Worm (Caenorhabditis elegans): ENCODE results near the gene ZC132.11.

ZC132.11 gene

ce11 chrV:4298579-4298978 is at the start of gene ZC132.11:
Gene ZC132.11, minus strand, starts transcription at chrV:4298679.
- TF ChIP-seq lin-32 (GFP tag; optimal IDR thresholded peaks at IDR 0.05) (no peak), mab-5 (tag; optimal IDR thresholded peaks at IDR 0.05) (no peak), lsy-2 (tag; optimal IDR thresholded peaks at IDR 0.05) (no peak), unc-62 (GFP tag; optimal IDR thresholded peaks at IDR 0.05) (no peak), ceh-39 (tag; optimal IDR thresholded peaks at IDR 0.05) (no peak), zip-8 (tag; optimal IDR thresholded peaks at IDR 0.05) (no peak), nhr-28 (tag; optimal IDR thresholded peaks at IDR 0.05) (no peak), hlh-1 (tag; optimal IDR thresholded peaks at IDR 0.05) (no peak), elt-1 (tag; optimal IDR thresholded peaks at IDR 0.05; ENCODE audit: borderline replicate concordance, insufficient read depth) (no peak), flh-1 (GFP tag; optimal IDR thresholded peaks at IDR 0.05) (no peak), sem-2 (GFP tag; optimal IDR thresholded peaks at IDR 0.05) (no peak), nhr-12 (tag; optimal IDR thresholded peaks at IDR 0.05) (no peak)

- TF ChIP-seq ztf-11 (tag; optimal IDR thresholded peaks at IDR 0.05) (no peak), sem-2 (GFP tag; optimal IDR thresholded peaks at IDR 0.05) (no peak), sptf-1 (tag; optimal IDR thresholded peaks at IDR 0.05) (no peak), flh-1 (GFP tag; optimal IDR thresholded peaks at IDR 0.05) (no peak), bed-3 (GFP tag; optimal IDR thresholded peaks at IDR 0.05) (no peak), ham-2 (GFP tag; optimal IDR thresholded peaks at IDR 0.05) (no peak), mls-2 (tag; optimal IDR thresholded peaks at IDR 0.05) (no peak), lsy-2 (tag; optimal IDR thresholded peaks at IDR 0.05) (peak; percentile 74), ces-1 (GFP tag; optimal IDR thresholded peaks at IDR 0.05) (no peak), nhr-12 (tag; optimal IDR thresholded peaks at IDR 0.05) (no peak), unc-39 (tag; optimal IDR thresholded peaks at IDR 0.05) (no peak), nhr-28 (tag; optimal IDR thresholded peaks at IDR 0.05) (no peak), nhr-237 (tag; optimal IDR thresholded peaks at IDR 0.05) (peak; percentile 1), mep-1 (tag; optimal IDR thresholded peaks at IDR 0.05) (peak; percentile 40), lin-13 (tag; optimal IDR thresholded peaks at IDR 0.05) (peak; percentile 68), M03D4.4 (tag; optimal IDR thresholded peaks at IDR 0.05) (no peak), zip-8 (tag; optimal IDR thresholded peaks at IDR 0.05) (no peak), ceh-43 (GFP tag; optimal IDR thresholded peaks at IDR 0.05) (no peak), cnd-1 (tag; optimal IDR thresholded peaks at IDR 0.05) (peak; percentile 50), tbx-8 (GFP tag; optimal IDR thresholded peaks at IDR 0.05) (no peak), hlh-1 (tag; optimal IDR thresholded peaks at IDR 0.05) (peak; percentile 59), pha-4 (tag; optimal IDR thresholded peaks at IDR 0.05) (peak; percentile 78), nhr-76 (tag; optimal IDR thresholded peaks at IDR 0.05) (no peak), lin-32 (GFP tag; optimal IDR thresholded peaks at IDR 0.05) (no peak), ceh-39 (tag; optimal IDR thresholded peaks at IDR 0.05) (peak; percentile 64)
Observed at ce11 chrV:4346799-4347198, 48.3 kb upstream of the ZC132.11 start, which contains the start of gene mcm-7. Gene mcm-7, plus strand, starts transcription at chrV:4347166.

- no peak for TF ChIP-seq unc-62 (GFP tag; optimal IDR thresholded peaks at IDR 0.05)
- no peak for TF ChIP-seq unc-120 (tag; optimal IDR thresholded peaks at IDR 0.05; ENCODE audit: poor library complexity, severe bottlenecking)
- TF ChIP-seq mls-2 (tag; optimal IDR thresholded peaks at IDR 0.05), result no peak
- TF ChIP-seq elt-1 (tag; optimal IDR thresholded peaks at IDR 0.05; ENCODE audit: borderline replicate concordance, insufficient read depth), result no peak
- TF ChIP-seq tbx-8 (GFP tag; optimal IDR thresholded peaks at IDR 0.05), result no peak
- TF ChIP-seq snpc-4 (tag; optimal IDR thresholded peaks at IDR 0.05), result no peak
- no peak for TF ChIP-seq nhr-237 (tag; optimal IDR thresholded peaks at IDR 0.05)
- no peak for TF ChIP-seq flh-1 (GFP tag; optimal IDR thresholded peaks at IDR 0.05)
- no peak for TF ChIP-seq mab-5 (tag; optimal IDR thresholded peaks at IDR 0.05)
- no peak for TF ChIP-seq ceh-39 (tag; optimal IDR thresholded peaks at IDR 0.05)
- no peak for TF ChIP-seq nhr-28 (tag; optimal IDR thresholded peaks at IDR 0.05)
- TF ChIP-seq pha-4 (tag; optimal IDR thresholded peaks at IDR 0.05), result no peak
- TF ChIP-seq cnd-1 (tag; optimal IDR thresholded peaks at IDR 0.05), result no peak
- TF ChIP-seq ham-2 (GFP tag; optimal IDR thresholded peaks at IDR 0.05), result no peak
- TF ChIP-seq lin-13 (tag; optimal IDR thresholded peaks at IDR 0.05), result no peak
- no peak for TF ChIP-seq sem-2 (GFP tag; optimal IDR thresholded peaks at IDR 0.05)
- TF ChIP-seq lsy-2 (tag; optimal IDR thresholded peaks at IDR 0.05), result no peak
- no peak for TF ChIP-seq sptf-1 (tag; optimal IDR thresholded peaks at IDR 0.05)
Observed at ce11 chrV:4346325-4346724, 47.8 kb upstream of the ZC132.11 start, which contains the start of gene hpo-18. Gene hpo-18, minus strand, starts transcription at chrV:4346425.

- no peak for TF ChIP-seq cnd-1 (tag; optimal IDR thresholded peaks at IDR 0.05)
- TF ChIP-seq drap-1 (GFP tag; optimal IDR thresholded peaks at IDR 0.05), result no peak
- TF ChIP-seq unc-120 (tag; optimal IDR thresholded peaks at IDR 0.05; ENCODE audit: poor library complexity, severe bottlenecking), result no peak
- no peak for TF ChIP-seq nhr-2 (tag; optimal IDR thresholded peaks at IDR 0.05)
- TF ChIP-seq nhr-237 (tag; optimal IDR thresholded peaks at IDR 0.05), result no peak
- TF ChIP-seq sptf-1 (tag; optimal IDR thresholded peaks at IDR 0.05), result no peak
- no peak for TF ChIP-seq nhr-12 (tag; optimal IDR thresholded peaks at IDR 0.05)
- no peak for TF ChIP-seq M03D4.4 (tag; optimal IDR thresholded peaks at IDR 0.05)
- no peak for TF ChIP-seq snpc-4 (tag; optimal IDR thresholded peaks at IDR 0.05)
- no peak for TF ChIP-seq lsy-2 (tag; optimal IDR thresholded peaks at IDR 0.05)
- no peak for TF ChIP-seq ceh-83 (GFP tag; optimal IDR thresholded peaks at IDR 0.05)
Observed at ce11 chrV:4345714-4346113, 47.2 kb upstream of the ZC132.11 start, which contains the start of gene figl-1. Gene figl-1, minus strand, starts transcription at chrV:4345999.
